Worm (Caenorhabditis elegans) whole organism, L1 larva: ENCODE results near the gene egl-46.

Source experiments
- Y116A8C.19 ChIP-seq: sonication (generic microtip); optimal IDR thresholded peaks from 2 replicates; lab custom pipeline; 2016; ENCODE audit warnings: missing compliant biosample characterization, missing genetic modification characterization, borderline replicate concordance
- aha-1 ChIP-seq: fragments of 150-350 bp; optimal IDR thresholded peaks from 2 replicates; lab custom pipeline; 2014; ENCODE audit warnings: missing biosample characterization, missing genetic modification characterization
- blmp-1 ChIP-seq: fragments of 150-350 bp; optimal IDR thresholded peaks from 2 replicates; lab custom pipeline; 2014; ENCODE audit warnings: missing biosample characterization, missing genetic modification characterization
- ceh-8 ChIP-seq: fragments of 200-800 bp; sonication (Bioruptor generic); optimal IDR thresholded peaks from 2 replicates; lab custom pipeline; 2018; ENCODE audit warnings: mild to moderate bottlenecking, missing genetic modification characterization, moderate library complexity, missing compliant biosample characterization
- ces-1 ChIP-seq: fragments of 150-350 bp; optimal IDR thresholded peaks from 2 replicates; lab custom pipeline; 2014; ENCODE audit warnings: missing biosample characterization, missing genetic modification reagents, missing genetic modification characterization
- efl-1 ChIP-seq, 4 experiments: fragments of 150-350 bp; optimal IDR thresholded peaks in 3 of 4; peaks in 1 of 4; 1 replicate in 1 of 4; 2 replicates in 3 of 4; lab custom pipeline; 2014; ENCODE audit warnings: missing biosample characterization in 2 of 4, missing genetic modification characterization in 2 of 4, missing genetic modification reagents in 2 of 4
- efl-3 ChIP-seq: fragments of 200-800 bp; sonication (Bioruptor generic); optimal IDR thresholded peaks from 2 replicates; lab custom pipeline; 2018; ENCODE audit warnings: mild to moderate bottlenecking, missing genetic modification characterization, missing compliant biosample characterization
- egl-13 ChIP-seq: sonication (generic microtip); optimal IDR thresholded peaks from 2 replicates; lab custom pipeline; 2016; ENCODE audit warnings: missing genotype, missing genetic modification reagents, missing genetic modification characterization, missing compliant biosample characterization
- elt-3 ChIP-seq, 6 experiments: fragments of 150-350 bp in 1 of 6; sonication (generic microtip); optimal IDR thresholded peaks; 2 replicates each; lab custom pipeline; 2017 to 2018; ENCODE audit warnings: missing biosample characterization in 6 of 6, missing genetic modification characterization in 6 of 6, inconsistent platforms in 1 of 6
- fkh-4 ChIP-seq: sonication (generic microtip); optimal IDR thresholded peaks from 2 replicates; lab custom pipeline; 2016; ENCODE audit warnings: missing compliant biosample characterization, missing genetic modification characterization, borderline replicate concordance
- hlh-4 ChIP-seq: sonication (generic microtip); optimal IDR thresholded peaks from 2 replicates; lab custom pipeline; 2016; ENCODE audit warnings: mild to moderate bottlenecking, missing genetic modification characterization, missing compliant biosample characterization
- isw-1 ChIP-seq: fragments of 200-800 bp; sonication (Bioruptor generic); IDR thresholded peaks from 2 replicates; pipeline ENCODE4 v1.3.6; 2022; ENCODE audit warnings: missing genetic modification characterization, missing compliant biosample characterization
- jun-1 ChIP-seq: fragments of 150-350 bp; optimal IDR thresholded peaks from 2 replicates; lab custom pipeline; 2014; ENCODE audit warnings: missing biosample characterization, missing genetic modification reagents, missing genetic modification characterization
- lin-14 ChIP-seq: fragments of 200-800 bp; sonication (Bioruptor generic); optimal IDR thresholded peaks from 2 replicates; lab custom pipeline; 2018; ENCODE audit warnings: mild to moderate bottlenecking, missing genetic modification characterization, moderate library complexity, missing compliant biosample characterization
- lin-35 ChIP-seq, 2 experiments: fragments of 150-350 bp; optimal IDR thresholded peaks; 2 replicates each; lab custom pipeline; 2014; ENCODE audit warnings: missing biosample characterization in 2 of 2, missing genetic modification characterization in 2 of 2, missing genetic modification reagents in 2 of 2
- lin-39 ChIP-seq: fragments of 150-350 bp; optimal IDR thresholded peaks from 2 replicates; lab custom pipeline; 2014; ENCODE audit warnings: missing biosample characterization, missing genetic modification reagents, missing genetic modification characterization
- lir-3 ChIP-seq: sonication (generic microtip); optimal IDR thresholded peaks from 2 replicates; lab custom pipeline; 2016; ENCODE audit warnings: mild to moderate bottlenecking, missing genetic modification characterization, moderate library complexity, missing compliant biosample characterization; ENCODE audit not compliant: poor library complexity
- lsy-2 ChIP-seq, 2 experiments: fragments of 150-350 bp; optimal IDR thresholded peaks; 2 replicates each; lab custom pipeline; 2014; ENCODE audit warnings: missing biosample characterization in 2 of 2, missing genetic modification characterization in 2 of 2
- mab-9 ChIP-seq: fragments of 200-800 bp; sonication (Bioruptor generic); IDR thresholded peaks from 2 replicates; pipeline ENCODE4 v1.3.6; 2022; ENCODE audit warnings: missing genetic modification reagents, missing genetic modification characterization, missing compliant biosample characterization
- mef-2 ChIP-seq: fragments of 150-350 bp; optimal IDR thresholded peaks from 2 replicates; lab custom pipeline; 2014; ENCODE audit warnings: missing biosample characterization, missing genetic modification characterization
- nhr-11 ChIP-seq: fragments of 150-350 bp; optimal IDR thresholded peaks from 2 replicates; lab custom pipeline; 2014; ENCODE audit warnings: missing biosample characterization, missing genetic modification characterization
- nhr-12 ChIP-seq: sonication (generic microtip); optimal IDR thresholded peaks from 2 replicates; lab custom pipeline; 2017; ENCODE audit warnings: missing biosample characterization, missing genetic modification characterization
- nhr-20 ChIP-seq: sonication (generic microtip); optimal IDR thresholded peaks from 2 replicates; lab custom pipeline; 2016; ENCODE audit warnings: mild to moderate bottlenecking, missing genetic modification characterization, missing compliant biosample characterization
- nhr-28 ChIP-seq: fragments of 150-350 bp; optimal IDR thresholded peaks from 2 replicates; lab custom pipeline; 2014; ENCODE audit warnings: missing biosample characterization, missing genetic modification characterization
- nhr-76 ChIP-seq: sonication (generic microtip); optimal IDR thresholded peaks from 2 replicates; lab custom pipeline; 2017; ENCODE audit warnings: missing biosample characterization, missing genetic modification characterization
- nhr-77 ChIP-seq: fragments of 150-350 bp; optimal IDR thresholded peaks from 2 replicates; lab custom pipeline; 2014; ENCODE audit warnings: missing biosample characterization, missing genetic modification characterization
- nhr-85 ChIP-seq: sonication (generic microtip); peaks from one replicate; lab custom pipeline; 2016; ENCODE audit warnings: missing genetic modification characterization, inconsistent platforms, missing compliant biosample characterization
- nhr-90 ChIP-seq: sonication (generic microtip); optimal IDR thresholded peaks from 2 replicates; lab custom pipeline; 2016; ENCODE audit warnings: mild to moderate bottlenecking, missing genetic modification characterization, missing compliant biosample characterization; ENCODE audit not compliant: poor library complexity
- rnt-1 ChIP-seq: sonication (generic microtip); optimal IDR thresholded peaks from 2 replicates; lab custom pipeline; 2016; ENCODE audit warnings: mild to moderate bottlenecking, missing genetic modification characterization, moderate library complexity, missing compliant biosample characterization
- skn-1 ChIP-seq: fragments of 150-350 bp; optimal IDR thresholded peaks from 2 replicates; lab custom pipeline; 2014; ENCODE audit warnings: missing biosample characterization, missing genetic modification characterization
- snu-23 ChIP-seq: sonication (generic microtip); optimal IDR thresholded peaks from 2 replicates; lab custom pipeline; 2016; ENCODE audit warnings: missing genetic modification characterization, missing compliant biosample characterization
- tbx-2 ChIP-seq: sonication (generic microtip); optimal IDR thresholded peaks from 2 replicates; lab custom pipeline; 2016; ENCODE audit warnings: missing genetic modification characterization, missing compliant biosample characterization
- tlp-1 ChIP-seq: fragments of 150-350 bp; optimal IDR thresholded peaks from 2 replicates; lab custom pipeline; 2014; ENCODE audit warnings: missing biosample characterization, missing genetic modification characterization
- unc-30 ChIP-seq: sonication (generic microtip); optimal IDR thresholded peaks from 2 replicates; lab custom pipeline; 2017; ENCODE audit warnings: missing biosample characterization, missing genetic modification characterization
- unc-86 ChIP-seq: sonication (generic microtip); optimal IDR thresholded peaks from 2 replicates; lab custom pipeline; 2016; ENCODE audit warnings: missing genetic modification characterization, missing compliant biosample characterization
- zag-1 ChIP-seq: fragments of 150-350 bp; optimal IDR thresholded peaks from 2 replicates; lab custom pipeline; 2014; ENCODE audit warnings: missing biosample characterization, missing genetic modification characterization
- zip-4 ChIP-seq: fragments of 200-800 bp; sonication (Bioruptor generic); optimal IDR thresholded peaks from 2 replicates; lab custom pipeline; 2018; ENCODE audit warnings: mild to moderate bottlenecking, missing genetic modification characterization, moderate library complexity, missing compliant biosample characterization
- ztf-11 ChIP-seq, 2 experiments: sonication (generic microtip); optimal IDR thresholded peaks; 2 replicates each; lab custom pipeline; 2016 to 2017; ENCODE audit warnings: missing genetic modification characterization in 2 of 2, missing biosample characterization in 1 of 2, missing compliant biosample characterization in 1 of 2

The egl-46 gene

DNA sequence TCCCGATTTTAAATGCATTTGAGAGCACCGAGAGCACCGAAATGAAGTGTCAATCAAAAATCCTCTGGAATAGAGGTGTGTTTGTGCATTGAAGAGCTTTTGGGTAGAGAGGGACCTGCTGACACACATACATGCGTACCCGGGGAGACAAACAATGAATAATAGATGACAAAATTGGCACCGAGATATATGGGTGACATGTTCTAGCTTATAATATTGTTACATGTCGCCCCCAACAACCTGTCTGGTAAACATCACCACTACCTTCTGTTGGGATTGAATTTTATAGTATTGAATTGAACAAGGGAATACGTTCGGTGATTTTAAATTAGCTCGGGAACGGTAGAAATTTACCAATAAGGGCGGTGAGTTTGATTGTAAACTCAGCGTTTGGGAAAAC is 2.4 kb upstream of the egl-46 start:
- TF ChIP-seq isw-1 (GFP tag; lab: Robert Waterston, UW) (no peak), nhr-76 (tag; lab: Kevin White, UChicago) (no peak), efl-1 (optimal IDR thresholded peaks at IDR 0.05; lab: Kevin White, UChicago) (no peak), efl-1 (GFP tag; optimal IDR thresholded peaks at IDR 0.05 in 1 of 2; lab: Kevin White, UChicago) (no peak), mab-9 (no peak), egl-13 (tag; lab: Kevin White, UChicago) (no peak), efl-3 (GFP tag; lab: Kevin White, UChicago) (no peak), nhr-28 (tag; lab: Kevin White, UChicago) (no peak)

DNA sequence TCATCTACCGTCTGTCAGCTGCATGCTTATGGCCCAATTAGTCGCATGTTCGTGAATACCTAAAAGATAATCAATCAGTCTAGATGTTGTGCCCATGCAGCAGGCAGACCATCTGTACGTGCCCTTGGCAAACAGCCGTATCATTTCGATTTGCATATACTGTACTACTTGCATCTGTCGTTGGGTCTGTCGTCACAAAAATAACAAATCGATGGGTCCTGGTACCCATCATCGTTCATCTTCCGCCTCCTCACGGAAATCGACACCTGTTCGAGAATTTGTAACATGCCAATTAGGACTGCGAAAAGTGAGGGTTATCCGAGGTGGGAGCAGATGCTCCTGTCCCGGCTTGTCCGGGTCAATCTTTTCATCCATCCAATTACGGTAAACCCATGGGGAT is 1.9 kb upstream of the egl-46 start:
- TF ChIP-seq nhr-77 (no peak), unc-86 (tag; lab: Kevin White, UChicago) (peak; percentile 29), Y116A8C.19 (tag; lab: Kevin White, UChicago) (no peak), ztf-11 (tag; optimal IDR thresholded peaks at IDR 0.05; lab: Kevin White, UChicago) (peak in 1 of 2 experiments; percentile 84), tbx-2 (tag; lab: Kevin White, UChicago) (peak; percentile 51)
- TF ChIP-seq, all 84 proteins: peak for 3

DNA sequence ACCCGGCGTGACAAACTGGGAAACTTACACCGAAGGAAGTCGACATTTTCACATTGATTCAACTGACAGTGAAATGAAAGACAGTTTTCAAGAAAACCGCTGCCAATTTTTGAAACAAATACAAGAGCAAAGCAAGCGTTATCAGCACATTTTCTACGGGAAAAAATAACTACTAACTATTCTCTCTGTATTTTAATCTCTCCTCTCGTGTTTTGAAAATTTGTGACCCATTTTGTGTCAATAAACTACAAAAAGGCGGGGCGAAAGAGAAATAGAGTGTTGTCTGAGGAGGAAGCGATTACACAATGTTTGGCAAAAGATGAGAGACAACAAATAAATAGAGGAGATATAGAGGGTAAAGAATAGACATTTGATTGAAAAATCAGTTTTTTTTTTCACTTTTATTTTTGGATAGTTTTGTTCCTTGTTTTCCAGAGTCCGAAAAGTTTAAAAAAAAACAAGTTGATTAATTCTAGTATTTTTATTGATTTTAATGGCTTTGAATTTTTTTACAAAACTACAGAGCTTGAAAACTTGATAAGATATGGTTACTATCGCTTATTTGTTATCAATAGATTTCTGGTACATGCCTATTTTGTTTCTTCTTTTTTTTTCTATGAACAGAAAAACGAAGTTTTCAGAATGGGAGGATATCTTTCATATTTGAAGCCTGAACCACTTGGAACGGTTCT is 5.1 kb downstream of the egl-46 start, which contains the start of gene cest-34:
TSS of gene cest-34 (plus strand) at position 642 of the 692 bp plus-strand sequence.
- TF ChIP-seq ztf-11 (tag; optimal IDR thresholded peaks at IDR 0.05; lab: Kevin White, UChicago) (no peak), lin-14 (GFP tag; lab: Kevin White, UChicago) (peak; percentile 65), egl-13 (tag; lab: Kevin White, UChicago) (no peak), blmp-1 (tag; lab: Kevin White, UChicago) (peak; percentile 1), lin-39 (tag; lab: Kevin White, UChicago) (no peak), nhr-77 (peak; percentile 4), nhr-11 (tag; lab: Kevin White, UChicago) (no peak), unc-30 (no peak), nhr-20 (tag; lab: Kevin White, UChicago) (peak; percentile 63), jun-1 (tag; lab: Kevin White, UChicago) (no peak), rnt-1 (tag; lab: Kevin White, UChicago) (no peak), ceh-8 (no peak), fkh-4 (tag; lab: Kevin White, UChicago) (no peak), hlh-4 (tag; lab: Kevin White, UChicago) (no peak), lir-3 (no peak)

DNA sequence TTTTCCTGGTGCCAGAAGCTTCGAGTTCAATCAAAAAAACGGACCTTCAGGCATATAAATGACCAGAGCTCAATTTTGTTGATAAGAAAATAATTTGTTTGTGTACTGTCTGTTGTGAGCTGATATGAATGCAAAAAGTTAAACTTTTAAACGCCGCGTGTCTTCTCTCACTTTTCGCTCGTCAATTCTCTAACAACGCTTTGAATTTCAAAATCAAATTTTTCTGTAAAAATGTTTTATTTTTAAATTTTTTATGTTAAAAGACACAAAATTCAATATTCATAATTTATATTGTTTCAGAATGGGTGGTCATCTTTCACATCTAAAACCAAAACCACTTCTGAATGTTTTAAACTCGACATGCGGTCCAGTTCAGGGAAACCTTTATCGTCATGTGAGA is 7.4 kb downstream of the egl-46 start, which contains the start of gene cest-31:
TSS of gene cest-31 (plus strand) at position 301 of the 400 bp plus-strand sequence.
- TF ChIP-seq lin-35 (GFP tag; optimal IDR thresholded peaks at IDR 0.05; lab: Kevin White, UChicago) = no peak
- TF ChIP-seq efl-1 (optimal IDR thresholded peaks at IDR 0.05; lab: Kevin White, UChicago) = no peak
- peak in 1 of 2 experiments; percentile 47 for TF ChIP-seq efl-1 (GFP tag; optimal IDR thresholded peaks at IDR 0.05 in 1 of 2; lab: Kevin White, UChicago)

DNA sequence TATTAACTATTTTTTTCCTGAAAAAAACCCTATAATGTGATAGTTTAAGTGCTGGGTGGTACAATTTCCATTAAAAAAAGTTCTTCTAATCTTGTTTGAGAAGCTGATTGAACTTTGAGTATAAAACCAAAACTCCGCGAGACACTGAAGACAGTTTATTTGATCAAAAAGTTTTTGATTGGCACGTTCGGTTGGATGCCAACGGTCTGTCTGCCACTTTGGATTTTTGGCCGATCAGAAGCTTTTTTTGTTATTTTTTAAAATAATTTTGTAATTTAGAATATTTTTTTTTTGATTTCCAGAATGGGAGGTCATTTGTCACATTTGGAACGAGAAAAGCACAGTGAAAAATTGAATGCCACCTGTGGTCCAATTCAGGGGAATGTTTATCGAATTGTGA is 11.9 kb downstream of the egl-46 start, which contains the start of gene cest-28:
TSS of gene cest-28 (plus strand) at position 301 of the 400 bp plus-strand sequence.
- TF ChIP-seq aha-1 (no peak), nhr-85 (tag; lab: Kevin White, UChicago) (no peak), efl-1 (optimal IDR thresholded peaks at IDR 0.05; lab: Kevin White, UChicago) (no peak), efl-1 (GFP tag; optimal IDR thresholded peaks at IDR 0.05 in 1 of 2; lab: Kevin White, UChicago) (no peak), mef-2 (tag; lab: Kevin White, UChicago) (no peak), fkh-4 (tag; lab: Kevin White, UChicago) (no peak), elt-3 (tag; optimal IDR thresholded peaks at IDR 0.05; lab: Kevin White, UChicago) (no peak), tlp-1 (tag; lab: Kevin White, UChicago) (no peak), nhr-90 (tag; lab: Kevin White, UChicago) (no peak), skn-1 (tag; lab: Kevin White, UChicago) (no peak), zag-1 (tag; lab: Kevin White, UChicago) (no peak), ces-1 (GFP tag; lab: Kevin White, UChicago) (no peak), nhr-12 (no peak), unc-30 (no peak), zip-4 (no peak), snu-23 (GFP tag; lab: Kevin White, UChicago) (no peak), lsy-2 (tag; optimal IDR thresholded peaks at IDR 0.05; lab: Kevin White, UChicago) (no peak), unc-86 (tag; lab: Kevin White, UChicago) (no peak), tbx-2 (tag; lab: Kevin White, UChicago) (no peak), ztf-11 (tag; optimal IDR thresholded peaks at IDR 0.05; lab: Kevin White, UChicago) (no peak)
